Fruit fly (Drosophila melanogaster) whole organism, embryonic: Measurements from ENCODE around the gene Cad96Cb.
A peak's percentile ranks its signal among the peaks of the same experiment; 100 is the strongest.

Experiments used
- B-H2 ChIP-seq: fragments of 200-800 bp; sonication (Bioruptor generic); optimal IDR thresholded peaks from 2 replicates; lab custom pipeline; 2018; ENCODE audit warnings: missing biosample characterization, mild to moderate bottlenecking, missing genetic modification characterization
- CG10543 ChIP-seq: fragments of 200-800 bp; sonication (Bioruptor generic); optimal IDR thresholded peaks from 3 replicates; lab custom pipeline; 2017; ENCODE audit warnings: missing biosample characterization, mild to moderate bottlenecking, missing genetic modification characterization, moderate library complexity
- CG13287 ChIP-seq: fragments of 200-800 bp; sonication (Bioruptor generic); IDR thresholded peaks from 2 replicates; pipeline ENCODE4 v1.3.6; 2022; ENCODE audit warnings: missing biosample characterization, missing genetic modification characterization; ENCODE audit not compliant: partially characterized antibody
- CG14667 ChIP-seq: fragments of 200-800 bp; sonication (Bioruptor generic); IDR thresholded peaks from 2 replicates; pipeline ENCODE4 v1.3.6; 2022; ENCODE audit warnings: missing biosample characterization, missing genetic modification characterization
- CG17385 ChIP-seq: fragments of 200-800 bp; sonication (Bioruptor generic); optimal IDR thresholded peaks from 3 replicates; lab custom pipeline; 2018; ENCODE audit warnings: missing biosample characterization, mild to moderate bottlenecking, missing genetic modification characterization
- CG2116 ChIP-seq: fragments of 200-800 bp; sonication (Bioruptor generic); optimal IDR thresholded peaks from 3 replicates; lab custom pipeline; 2018; ENCODE audit warnings: missing biosample characterization, mild to moderate bottlenecking, missing genetic modification characterization
- CG2120 ChIP-seq: fragments of 200-800 bp; sonication (Bioruptor generic); optimal IDR thresholded peaks from 3 replicates; lab custom pipeline; 2016; ENCODE audit warnings: missing biosample characterization, missing genetic modification characterization
- CG2712 ChIP-seq: fragments of 200-800 bp; optimal IDR thresholded peaks from 3 replicates; lab custom pipeline; 2019; ENCODE audit warnings: missing biosample characterization, mild to moderate bottlenecking, missing genetic modification characterization, moderate library complexity
- CG3995 ChIP-seq: fragments of 200-800 bp; sonication (Bioruptor generic); optimal IDR thresholded peaks from 3 replicates; lab custom pipeline; 2016; ENCODE audit warnings: missing biosample characterization, missing genetic modification characterization
- CG7786 ChIP-seq: fragments of 200-800 bp; sonication (Bioruptor generic); optimal IDR thresholded peaks from 2 replicates; lab custom pipeline; 2016; ENCODE audit warnings: missing biosample characterization, missing genetic modification characterization
- CG7839 ChIP-seq: fragments of 200-800 bp; sonication (Bioruptor generic); optimal IDR thresholded peaks from 3 replicates; lab custom pipeline; 2018; ENCODE audit warnings: missing biosample characterization, mild to moderate bottlenecking, missing genetic modification characterization, moderate library complexity
- CG7928 ChIP-seq: fragments of 200-800 bp; sonication (Bioruptor generic); optimal IDR thresholded peaks from 2 replicates; lab custom pipeline; 2017; ENCODE audit warnings: missing biosample characterization, mild to moderate bottlenecking, missing genetic modification characterization
- CG7963 ChIP-seq: fragments of 200-800 bp; sonication (Bioruptor generic); IDR thresholded peaks from 3 replicates; pipeline ENCODE4 v1.3.6; 2022; ENCODE audit warnings: missing biosample characterization, missing genetic modification characterization; ENCODE audit not compliant: partially characterized antibody
- CoRest ChIP-seq: fragments of 200-800 bp; sonication (Bioruptor generic); optimal IDR thresholded peaks from 3 replicates; lab custom pipeline; 2018; ENCODE audit warnings: missing biosample characterization, mild to moderate bottlenecking, missing genetic modification characterization, moderate library complexity
- Dbx ChIP-seq: fragments of 200-800 bp; sonication (Bioruptor generic); IDR thresholded peaks from 3 replicates; pipeline ENCODE4 v1.3.6; 2022; ENCODE audit warnings: missing biosample characterization, missing genetic modification characterization
- Deaf1 ChIP-seq: fragments of 200-800 bp; optimal IDR thresholded peaks from 3 replicates; lab custom pipeline; 2019; ENCODE audit warnings: missing biosample characterization, mild to moderate bottlenecking, missing genetic modification characterization, moderate library complexity
- Dfd ChIP-seq, 2 experiments: fragments of >200 bp; optimal IDR thresholded peaks; 2 replicates each; lab custom pipeline; 2017; ENCODE audit warnings: missing biosample characterization in 2 of 2, missing genetic modification characterization in 2 of 2
- Doc3 ChIP-seq: fragments of 200-800 bp; sonication (Bioruptor generic); IDR thresholded peaks from 3 replicates; pipeline ENCODE4 v1.3.6; 2022; ENCODE audit warnings: missing biosample characterization, missing genetic modification characterization; ENCODE audit not compliant: partially characterized antibody
- E2f1 ChIP-seq: fragments of 200-800 bp; sonication (Bioruptor generic); IDR thresholded peaks from 2 replicates; pipeline ENCODE4 v1.3.6; 2022; ENCODE audit warnings: missing biosample characterization, missing genetic modification characterization
- Ets97D ChIP-seq: fragments of 200-800 bp; sonication (Bioruptor generic); optimal IDR thresholded peaks from 3 replicates; lab custom pipeline; 2016; ENCODE audit warnings: missing biosample characterization, missing genetic modification characterization
- Jarid2 ChIP-seq: fragments of 200-800 bp; sonication (Bioruptor generic); optimal IDR thresholded peaks from 3 replicates; lab custom pipeline; 2017; ENCODE audit warnings: mild to moderate bottlenecking, missing biosample characterization, missing genetic modification reagents, missing genetic modification characterization
- MESR4 ChIP-seq: fragments of 200-800 bp; sonication (Bioruptor generic); optimal IDR thresholded peaks from 2 replicates; lab custom pipeline; 2018; ENCODE audit warnings: missing biosample characterization, mild to moderate bottlenecking, missing genetic modification characterization, moderate library complexity
- NFAT ChIP-seq: fragments of 200-800 bp; sonication (Bioruptor generic); IDR thresholded peaks from 2 replicates; pipeline ENCODE4 v1.3.6; 2022; ENCODE audit warnings: missing biosample characterization, missing genetic modification characterization
- Opbp ChIP-seq: fragments of 200-800 bp; sonication (Bioruptor generic); IDR thresholded peaks from 3 replicates; pipeline ENCODE4 v1.3.6; 2022; ENCODE audit warnings: missing biosample characterization, missing genetic modification characterization; ENCODE audit not compliant: partially characterized antibody
- Trl ChIP-seq, 3 experiments: fragments of >200 bp in 2 of 3; fragments of 200-800 bp in 1 of 3; sonication (Bioruptor generic) in 1 of 3; optimal IDR thresholded peaks; 2 replicates in 1 of 3; 3 replicates in 2 of 3; lab custom pipeline; 2016 to 2017; ENCODE audit warnings: missing biosample characterization in 1 of 3, missing genetic modification characterization in 1 of 3
- Usf ChIP-seq: fragments of 200-800 bp; sonication (Bioruptor generic); optimal IDR thresholded peaks from 2 replicates; lab custom pipeline; 2017; ENCODE audit warnings: missing genotype, missing biosample characterization, missing genetic modification characterization
- YL-1 ChIP-seq: fragments of 200-800 bp; sonication (Bioruptor generic); optimal IDR thresholded peaks from 3 replicates; lab custom pipeline; 2017; ENCODE audit warnings: missing biosample characterization, mild to moderate bottlenecking, missing genetic modification characterization
- amos ChIP-seq: fragments of 200-800 bp; sonication (Bioruptor generic); IDR thresholded peaks from 2 replicates; pipeline ENCODE4 v1.3.6; 2022; ENCODE audit warnings: missing biosample characterization, missing genetic modification characterization; ENCODE audit not compliant: partially characterized antibody
- bbx ChIP-seq: fragments of 200-800 bp; sonication (Bioruptor generic); IDR thresholded peaks from 2 replicates; pipeline ENCODE4 v1.3.6; 2022; ENCODE audit warnings: missing biosample characterization, missing genetic modification characterization; ENCODE audit not compliant: partially characterized antibody
- bigmax ChIP-seq: fragments of 200-800 bp; sonication (Bioruptor generic); optimal IDR thresholded peaks from 2 replicates; lab custom pipeline; 2018; ENCODE audit warnings: missing biosample characterization, mild to moderate bottlenecking, missing genetic modification characterization
- corto ChIP-seq: fragments of 200-800 bp; sonication (Bioruptor generic); optimal IDR thresholded peaks from 2 replicates; lab custom pipeline; 2016; ENCODE audit warnings: missing biosample characterization, mild to moderate bottlenecking, missing genetic modification characterization, moderate library complexity
- dm ChIP-seq: fragments of 200-800 bp; sonication (Bioruptor generic); optimal IDR thresholded peaks from 3 replicates; lab custom pipeline; 2016; ENCODE audit warnings: missing biosample characterization, missing genetic modification characterization
- grau ChIP-seq: fragments of 200-800 bp; optimal IDR thresholded peaks from 3 replicates; lab custom pipeline; 2019; ENCODE audit warnings: missing biosample characterization, mild to moderate bottlenecking, missing genetic modification characterization, moderate library complexity
- hb ChIP-seq: fragments of 200-800 bp; sonication (Bioruptor generic); IDR thresholded peaks from 3 replicates; pipeline ENCODE4 v1.3.6; 2022; ENCODE audit warnings: missing biosample characterization, missing genetic modification characterization; ENCODE audit not compliant: partially characterized antibody
- knrl ChIP-seq: fragments of 200-800 bp; sonication (Bioruptor generic); IDR thresholded peaks from 3 replicates; pipeline ENCODE4 v1.3.6; 2022; ENCODE audit warnings: missing biosample characterization, missing genetic modification characterization; ENCODE audit not compliant: partially characterized antibody
- nmo ChIP-seq: fragments of 200-800 bp; sonication (Bioruptor generic); optimal IDR thresholded peaks from 2 replicates; lab custom pipeline; 2018; ENCODE audit warnings: missing biosample characterization, mild to moderate bottlenecking, missing genetic modification characterization, moderate library complexity
- pho ChIP-seq: fragments of 200-800 bp; sonication (Bioruptor generic); optimal IDR thresholded peaks from 2 replicates; lab custom pipeline; 2016; ENCODE audit warnings: missing biosample characterization, missing genetic modification characterization
- phol ChIP-seq: fragments of 200-800 bp; sonication (Bioruptor generic); optimal IDR thresholded peaks from 3 replicates; lab custom pipeline; 2018; ENCODE audit warnings: missing biosample characterization, mild to moderate bottlenecking, missing genetic modification characterization, moderate library complexity
- rib ChIP-seq: fragments of 200-800 bp; sonication (Bioruptor generic); IDR thresholded peaks from 2 replicates; pipeline ENCODE4 v1.3.6; 2022; ENCODE audit warnings: missing biosample characterization, missing genetic modification characterization
- row ChIP-seq: fragments of 200-800 bp; sonication (Bioruptor generic); IDR thresholded peaks from 3 replicates; pipeline ENCODE4 v1.3.6; 2022; ENCODE audit warnings: missing biosample characterization, missing genetic modification characterization
- sd ChIP-seq: fragments of 200-800 bp; sonication (Bioruptor generic); optimal IDR thresholded peaks from 3 replicates; lab custom pipeline; 2018; ENCODE audit warnings: missing biosample characterization, mild to moderate bottlenecking, missing genetic modification characterization, moderate library complexity
- seq ChIP-seq: fragments of 200-800 bp; sonication (Bioruptor generic); IDR thresholded peaks from 2 replicates; pipeline ENCODE4 v1.3.6; 2022; ENCODE audit warnings: missing biosample characterization, missing genetic modification characterization
- sqz ChIP-seq: fragments of 200-800 bp; sonication (Bioruptor generic); optimal IDR thresholded peaks from 3 replicates; lab custom pipeline; 2018; ENCODE audit warnings: missing biosample characterization, mild to moderate bottlenecking, missing genetic modification characterization
- trem ChIP-seq: fragments of 200-800 bp; optimal IDR thresholded peaks from 3 replicates; lab custom pipeline; 2019; ENCODE audit warnings: missing biosample characterization, mild to moderate bottlenecking, missing genetic modification characterization, moderate library complexity
- unc-4 ChIP-seq: fragments of 200-800 bp; sonication (Bioruptor generic); IDR thresholded peaks from 2 replicates; pipeline ENCODE4 v1.3.6; 2022; ENCODE audit warnings: missing biosample characterization, missing genetic modification characterization; ENCODE audit not compliant: partially characterized antibody
- zen2 ChIP-seq: fragments of 200-800 bp; sonication (Bioruptor generic); IDR thresholded peaks from 3 replicates; pipeline ENCODE4 v1.3.6; 2022; ENCODE audit warnings: missing biosample characterization, missing genetic modification characterization; ENCODE audit not compliant: partially characterized antibody

Cad96Cb gene

dm6 chr3R:25249145-25250141 is 17.3 kb upstream of the Cad96Cb start, which contains the start of gene Nup358 (continued):
- TF ChIP-seq corto: peak; percentile 16
- TF ChIP-seq Trl (optimal IDR thresholded peaks at IDR 0.05; lab: Kevin White, UChicago): no peak
- TF ChIP-seq Trl (GFP tag; optimal IDR thresholded peaks at IDR 0.05; lab: Kevin White, UChicago): no peak
- TF ChIP-seq row: peak; percentile 64
- TF ChIP-seq CG7839 (tag; lab: Kevin White, UChicago): no peak
- peak; percentile 24 for TF ChIP-seq MESR4
- peak; percentile 55 for TF ChIP-seq nmo (GFP tag; lab: Kevin White, UChicago)
- no peak for TF ChIP-seq Usf (GFP tag; lab: Kevin White, UChicago)
- peak; percentile 99 for TF ChIP-seq bbx (GFP tag; lab: Robert Waterston, UW)
- TF ChIP-seq CoRest (tag; lab: Kevin White, UChicago): peak; percentile 22
- peak; percentile 5 for TF ChIP-seq pho (GFP tag; lab: Kevin White, UChicago)
- peak; percentile 54; the same call in 1 of the 3 replicates for TF ChIP-seq Dbx (GFP tag; lab: Robert Waterston, UW)
- peak; percentile 64 for TF ChIP-seq trem
- TF ChIP-seq Ets97D: peak; percentile 80
- TF ChIP-seq unc-4 (GFP tag; lab: Robert Waterston, UW): peak; percentile 96
- peak; percentile 55 for TF ChIP-seq B-H2 (GFP tag; lab: Kevin White, UChicago)
- peak; percentile 95 for TF ChIP-seq rib (GFP tag; lab: Robert Waterston, UW)
- 0 out of 2 replicates have a peak, but pooled peaks have one; percentile 19 for TF ChIP-seq E2f1 (GFP tag; lab: Robert Waterston, UW)
- peak; percentile 8 for TF ChIP-seq CG7928 (GFP tag; lab: Kevin White, UChicago)
- peak; percentile 96 for TF ChIP-seq bigmax (GFP tag; lab: Kevin White, UChicago)
- no peak for TF ChIP-seq seq (GFP tag; lab: Robert Waterston, UW)
- TF ChIP-seq knrl (GFP tag; lab: Robert Waterston, UW): peak; percentile 98
- peak; percentile 99 for TF ChIP-seq Opbp (GFP tag; lab: Robert Waterston, UW)
- TF ChIP-seq amos (GFP tag; lab: Robert Waterston, UW): peak; percentile 99
- TF ChIP-seq CG7786 (GFP tag; lab: Kevin White, UChicago): no peak
- TF ChIP-seq Doc3 (GFP tag; lab: Robert Waterston, UW): peak; percentile 96
- peak; percentile 14 for TF ChIP-seq CG10543 (GFP tag; lab: Kevin White, UChicago)
- TF ChIP-seq NFAT (GFP tag; lab: Robert Waterston, UW): 0 out of 2 replicates have a peak, but pooled peaks have one; percentile 31
- TF ChIP-seq Dfd (GFP tag; optimal IDR thresholded peaks at IDR 0.05; lab: Kevin White, UChicago): no peak
- TF ChIP-seq CG2712: peak; percentile 48
- TF ChIP-seq phol (tag; lab: Kevin White, UChicago): peak; percentile 73
- TF ChIP-seq Jarid2 (GFP tag; lab: Kevin White, UChicago): no peak
- no peak for TF ChIP-seq Deaf1 (tag; lab: Kevin White, UChicago)
- TF ChIP-seq zen2: peak; percentile 98
- TF ChIP-seq hb: peak; percentile 99
- peak; percentile 97 for TF ChIP-seq CG7963 (GFP tag; lab: Robert Waterston, UW)
- TF ChIP-seq grau (tag; lab: Kevin White, UChicago): peak; percentile 34
- peak; percentile 80 for TF ChIP-seq sqz (GFP tag; lab: Kevin White, UChicago)
- peak; percentile 76 for TF ChIP-seq CG2116
- peak; percentile 34 for TF ChIP-seq YL-1 (GFP tag; lab: Kevin White, UChicago)
- peak; percentile 21 for TF ChIP-seq dm (GFP tag; lab: Kevin White, UChicago)
- TF ChIP-seq CG13287 (GFP tag; lab: Robert Waterston, UW): peak; percentile 97
- peak; percentile 53 for TF ChIP-seq CG3995 (GFP tag; lab: Kevin White, UChicago)
- TF ChIP-seq CG2120 (GFP tag; lab: Kevin White, UChicago): no peak
- peak; percentile 71 for TF ChIP-seq CG17385 (GFP tag; lab: Kevin White, UChicago)
- TF ChIP-seq sd (tag; lab: Kevin White, UChicago): peak; percentile 64
- TF ChIP-seq CG14667 (GFP tag; lab: Robert Waterston, UW): no peak
